Fruit fly (Drosophila melanogaster) whole organism, wandering third instar larva: ENCODE results near the gene CG8142.
"Not testable (repeated sequence)": the region's sequence is repeated elsewhere in the genome, so short reads cannot be mapped to it uniquely, and the experiment has no call there.

ENCODE experiments used
- Abd-B ChIP-seq: fragments of >200 bp; optimal IDR thresholded peaks from 2 replicates; lab custom pipeline; 2017; ENCODE audit warnings: missing biosample characterization, missing genetic modification characterization
- CG32264 ChIP-seq: fragments of 200-800 bp; sonication (Bioruptor generic); optimal IDR thresholded peaks from 2 replicates; lab custom pipeline; 2016; ENCODE audit warnings: missing biosample characterization, missing genetic modification characterization
- CG9705 ChIP-seq: fragments of 200-800 bp; sonication (Bioruptor generic); optimal IDR thresholded peaks from 2 replicates; lab custom pipeline; 2018; ENCODE audit warnings: missing biosample characterization, mild to moderate bottlenecking, missing genetic modification characterization
- CrebA ChIP-seq: fragments of 200-800 bp; sonication (Bioruptor generic); optimal IDR thresholded peaks from 2 replicates; lab custom pipeline; 2016; ENCODE audit warnings: missing biosample characterization, mild to moderate bottlenecking, missing genetic modification characterization, borderline replicate concordance
- Dfd ChIP-seq: fragments of >200 bp; optimal IDR thresholded peaks from 2 replicates; lab custom pipeline; 2017; ENCODE audit warnings: missing biosample characterization, missing genetic modification characterization
- Dif ChIP-seq: fragments of 200-275, 200-300 bp; sonication (Bioruptor generic); optimal IDR thresholded peaks from 2 replicates; lab custom pipeline; 2018; ENCODE audit warnings: missing biosample characterization, missing genetic modification characterization; ENCODE audit not compliant: partially characterized antibody
- GATAd ChIP-seq: sonication (Bioruptor generic); optimal IDR thresholded peaks from 2 replicates; lab custom pipeline; 2016; ENCODE audit warnings: missing biosample characterization, missing genetic modification characterization
- HLH106 ChIP-seq: fragments of 200-800 bp; optimal IDR thresholded peaks from 3 replicates; lab custom pipeline; 2019; ENCODE audit warnings: missing biosample characterization, mild to moderate bottlenecking, missing genetic modification characterization, moderate library complexity
- Hnf4 ChIP-seq: fragments of 200-800 bp; sonication (Bioruptor generic); optimal IDR thresholded peaks from 2 replicates; lab custom pipeline; 2016; ENCODE audit warnings: missing biosample characterization, mild to moderate bottlenecking, missing genetic modification characterization
- Hr78 ChIP-seq: fragments of >200 bp; optimal IDR thresholded peaks from 2 replicates; lab custom pipeline; 2017; ENCODE audit warnings: missing biosample characterization, missing genetic modification characterization
- Hr83 ChIP-seq: fragments of 200-300 bp; sonication (Bioruptor generic); optimal IDR thresholded peaks from 2 replicates; lab custom pipeline; 2016; ENCODE audit warnings: missing biosample characterization, mild to moderate bottlenecking, missing genetic modification characterization, moderate library complexity; ENCODE audit not compliant: poor library complexity, severe bottlenecking
- Jra ChIP-seq: sonication (Bioruptor generic); optimal IDR thresholded peaks from 2 replicates; lab custom pipeline; 2016; ENCODE audit warnings: missing biosample characterization, missing genetic modification characterization
- Mio ChIP-seq: sonication (Bioruptor generic); optimal IDR thresholded peaks from 2 replicates; lab custom pipeline; 2016; ENCODE audit warnings: missing biosample characterization, missing genetic modification characterization
- Myc ChIP-seq: fragments of >200 bp; optimal IDR thresholded peaks from 2 replicates; lab custom pipeline; 2017
- N ChIP-seq: fragments of >200 bp; optimal IDR thresholded peaks from 2 replicates; lab custom pipeline; 2018; ENCODE audit warnings: missing biosample characterization, missing external identifiers, missing genetic modification characterization
- OdsH ChIP-seq: fragments of 200-800 bp; sonication (Bioruptor generic); optimal IDR thresholded peaks from 2 replicates; lab custom pipeline; 2016; ENCODE audit warnings: missing biosample characterization, mild to moderate bottlenecking, missing genetic modification characterization
- Rel ChIP-seq, 2 experiments: fragments of 200-800 bp; sonication (Bioruptor generic) in 1 of 2; optimal IDR thresholded peaks; 2 replicates in 1 of 2; 3 replicates in 1 of 2; lab custom pipeline; 2016 to 2019; ENCODE audit warnings: mild to moderate bottlenecking in 2 of 2, missing biosample characterization in 2 of 2, missing genetic modification characterization in 2 of 2, moderate library complexity in 1 of 2
- Sp1 ChIP-seq: fragments of 200-800 bp; sonication (Bioruptor generic); optimal IDR thresholded peaks from 3 replicates; lab custom pipeline; 2019; ENCODE audit warnings: missing biosample characterization, mild to moderate bottlenecking, missing genetic modification characterization, moderate library complexity
- Vsx2 ChIP-seq: fragments of 200-300, 225-300 bp; sonication (Bioruptor generic); optimal IDR thresholded peaks from 2 replicates; lab custom pipeline; 2018; ENCODE audit warnings: missing biosample characterization, missing genetic modification characterization; ENCODE audit not compliant: partially characterized antibody
- br ChIP-seq: fragments of 200-800 bp; sonication (Bioruptor generic); optimal IDR thresholded peaks from 2 replicates; lab custom pipeline; 2016; ENCODE audit warnings: missing biosample characterization, missing genetic modification characterization
- brk ChIP-seq: fragments of 200-800 bp; sonication (Bioruptor generic); optimal IDR thresholded peaks from 2 replicates; lab custom pipeline; 2016; ENCODE audit warnings: missing biosample characterization, mild to moderate bottlenecking, missing genetic modification characterization
- dl ChIP-seq, 2 experiments: fragments of 175-275, 200-275 bp in 1 of 2; fragments of 200-275 bp in 1 of 2; sonication (Bioruptor generic); optimal IDR thresholded peaks; lab custom pipeline; 2018; ENCODE audit warnings: mild to moderate bottlenecking in 2 of 2, missing biosample characterization in 2 of 2, missing genetic modification characterization in 2 of 2, moderate library complexity in 2 of 2; ENCODE audit not compliant: partially characterized antibody in 2 of 2, insufficient read depth in 1 of 2
- dmrt93B ChIP-seq: fragments of 200-800 bp; sonication (Bioruptor generic); optimal IDR thresholded peaks from 2 replicates; lab custom pipeline; 2018; ENCODE audit warnings: missing biosample characterization, mild to moderate bottlenecking, missing genetic modification characterization
- dsf ChIP-seq: sonication (Bioruptor generic); optimal IDR thresholded peaks from 2 replicates; lab custom pipeline; 2016; ENCODE audit warnings: missing biosample characterization, missing genetic modification characterization, borderline replicate concordance
- ey ChIP-seq: fragments of 200-800 bp; sonication (Bioruptor generic); optimal IDR thresholded peaks from 2 replicates; lab custom pipeline; 2016; ENCODE audit warnings: missing biosample characterization, missing genetic modification characterization
- foxo ChIP-seq, 2 experiments: fragments of 200-800 bp; sonication (Bioruptor generic); optimal IDR thresholded peaks; 2 replicates in 1 of 2; 3 replicates in 1 of 2; lab custom pipeline; 2016 to 2017; ENCODE audit warnings: missing biosample characterization in 2 of 2, missing genetic modification characterization in 2 of 2
- fru ChIP-seq: fragments of 200-800 bp; sonication (Bioruptor generic); optimal IDR thresholded peaks from 3 replicates; lab custom pipeline; 2016; ENCODE audit warnings: missing biosample characterization, mild to moderate bottlenecking, missing genetic modification characterization
- h ChIP-seq: fragments of 200-800 bp; sonication (Bioruptor generic); optimal IDR thresholded peaks from 3 replicates; lab custom pipeline; 2016; ENCODE audit warnings: missing biosample characterization, mild to moderate bottlenecking, missing genetic modification characterization
- jim ChIP-seq: fragments of 175-275, 200-325 bp; sonication (Bioruptor generic); optimal IDR thresholded peaks from 2 replicates; lab custom pipeline; 2016; ENCODE audit warnings: missing biosample characterization, mild to moderate bottlenecking, missing genetic modification characterization
- lola ChIP-seq: fragments of >200 bp; optimal IDR thresholded peaks from 2 replicates; lab custom pipeline; 2017; ENCODE audit warnings: missing biosample characterization, missing genetic modification characterization
- pan ChIP-seq: fragments of >200 bp; optimal IDR thresholded peaks from 2 replicates; lab custom pipeline; 2017
- psq ChIP-seq: fragments of 200-800 bp; sonication (Bioruptor generic); optimal IDR thresholded peaks from 3 replicates; lab custom pipeline; 2017; ENCODE audit warnings: missing biosample characterization, mild to moderate bottlenecking, missing genetic modification characterization, moderate library complexity
- rgr ChIP-seq: fragments of 200-800 bp; sonication (Bioruptor generic); optimal IDR thresholded peaks from 3 replicates; lab custom pipeline; 2016; ENCODE audit warnings: missing biosample characterization, mild to moderate bottlenecking, missing genetic modification characterization
- sage ChIP-seq: fragments of 200-800 bp; sonication (Bioruptor generic); optimal IDR thresholded peaks from 2 replicates; lab custom pipeline; 2016; ENCODE audit warnings: missing biosample characterization, mild to moderate bottlenecking, missing genetic modification characterization
- sv ChIP-seq: fragments of 200-800 bp; sonication (Bioruptor generic); optimal IDR thresholded peaks from 3 replicates; lab custom pipeline; 2016; ENCODE audit warnings: missing biosample characterization, missing genetic modification characterization
- tai ChIP-seq: sonication (Bioruptor generic); optimal IDR thresholded peaks from 2 replicates; lab custom pipeline; 2016; ENCODE audit warnings: missing biosample characterization, missing genetic modification characterization
- usp ChIP-seq: fragments of >200 bp; optimal IDR thresholded peaks from 2 replicates; lab custom pipeline; 2017; ENCODE audit warnings: missing biosample characterization, missing genetic modification characterization
- woc ChIP-seq: sonication (Bioruptor generic); optimal IDR thresholded peaks from 2 replicates; lab custom pipeline; 2016; ENCODE audit warnings: missing biosample characterization, mild to moderate bottlenecking, missing genetic modification characterization

Gene CG8142

DNA sequence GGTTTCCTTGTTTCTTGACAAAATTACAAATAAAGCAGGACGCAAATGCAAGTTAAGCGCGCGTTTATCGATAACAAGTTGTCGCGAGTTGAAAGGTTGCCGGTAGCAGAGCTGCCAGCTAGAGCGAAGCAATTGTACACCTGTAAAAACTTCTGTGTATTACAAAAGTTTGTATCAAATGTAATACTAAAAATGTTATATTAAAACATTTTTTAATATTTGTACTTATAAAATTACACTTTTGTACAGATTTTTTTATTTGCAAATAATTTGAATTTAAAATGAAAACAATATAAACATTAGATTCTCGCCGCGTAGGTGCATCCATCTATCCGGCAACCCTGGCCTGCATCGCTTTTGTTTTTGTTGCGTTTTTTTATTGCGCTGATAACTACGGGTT is at the start of gene CG8142, which contains the start of gene Ucp4A:
TSS of gene CG8142 (minus strand) at position 82 of the 400 bp plus-strand sequence.
TSS of gene Ucp4A (plus strand) at position 327 of the 400 bp plus-strand sequence.
- no peak for TF ChIP-seq Hr78 (GFP tag; lab: Kevin White, UChicago)
- no peak for TF ChIP-seq Mio (GFP tag; lab: Kevin White, UChicago)
- TF ChIP-seq psq (GFP tag; lab: Kevin White, UChicago): peak; percentile 83
- TF ChIP-seq br (GFP tag; lab: Kevin White, UChicago): peak; percentile 72
- TF ChIP-seq tai: no peak
- no peak for TF ChIP-seq brk (GFP tag; lab: Kevin White, UChicago)
- peak; percentile 91 for TF ChIP-seq Sp1
- TF ChIP-seq usp (GFP tag; lab: Kevin White, UChicago): no peak
- peak; percentile 91 for TF ChIP-seq h (GFP tag; lab: Kevin White, UChicago)
- no peak for TF ChIP-seq jim (GFP tag; lab: Kevin White, UChicago)
- TF ChIP-seq Rel (GFP tag; optimal IDR thresholded peaks at IDR 0.05; lab: Kevin White, UChicago): peak; percentile 30
- peak; percentile 75 for TF ChIP-seq Rel (tag; optimal IDR thresholded peaks at IDR 0.05; lab: Kevin White, UChicago)
- TF ChIP-seq rgr (GFP tag; lab: Kevin White, UChicago): peak; percentile 90
- peak; percentile 31 for TF ChIP-seq dsf (GFP tag; lab: Kevin White, UChicago)
- TF ChIP-seq HLH106 (tag; lab: Kevin White, UChicago): peak; percentile 96
- TF ChIP-seq Dif (GFP tag; lab: Kevin White, UChicago): no peak
- peak; percentile 82 for TF ChIP-seq fru (GFP tag; lab: Kevin White, UChicago)
- TF ChIP-seq GATAd (GFP tag; lab: Kevin White, UChicago): no peak
- TF ChIP-seq ey (GFP tag; lab: Kevin White, UChicago): peak; percentile 70
- TF ChIP-seq foxo (GFP tag; optimal IDR thresholded peaks at IDR 0.05; lab: Kevin White, UChicago): peak in 1 of 2 experiments; percentile 93
- TF ChIP-seq woc (GFP tag; lab: Kevin White, UChicago): no peak
- no peak for TF ChIP-seq Myc (lab: Kevin White, UChicago)
- TF ChIP-seq pan (lab: Kevin White, UChicago): no peak
- TF ChIP-seq lola (GFP tag; lab: Kevin White, UChicago): no peak
- TF ChIP-seq Jra: peak; percentile 7
- no peak for TF ChIP-seq Hnf4 (GFP tag; lab: Kevin White, UChicago)
- TF ChIP-seq Vsx2 (GFP tag; lab: Kevin White, UChicago): no peak
- TF ChIP-seq CG32264: no peak
- no peak for TF ChIP-seq Hr83 (GFP tag; lab: Kevin White, UChicago)
- peak; percentile 84 for TF ChIP-seq OdsH
- TF ChIP-seq CrebA (GFP tag; lab: Kevin White, UChicago): no peak
- no peak for TF ChIP-seq dl (GFP tag; optimal IDR thresholded peaks at IDR 0.05; lab: Kevin White, UChicago; ENCODE audit: insufficient read depth in 1 of 2, partially characterized antibody in 2 of 2)
- TF ChIP-seq N (GFP tag; lab: Kevin White, UChicago): no peak
- TF ChIP-seq Abd-B (GFP tag; lab: Kevin White, UChicago): no peak
- peak; percentile 92 for TF ChIP-seq dmrt93B (GFP tag; lab: Kevin White, UChicago)
- peak; percentile 92 for TF ChIP-seq CG9705 (GFP tag; lab: Kevin White, UChicago)
- peak; percentile 89 for TF ChIP-seq sv (GFP tag; lab: Kevin White, UChicago)
- TF ChIP-seq sage (GFP tag; lab: Kevin White, UChicago): no peak
- TF ChIP-seq Dfd: no peak

DNA sequence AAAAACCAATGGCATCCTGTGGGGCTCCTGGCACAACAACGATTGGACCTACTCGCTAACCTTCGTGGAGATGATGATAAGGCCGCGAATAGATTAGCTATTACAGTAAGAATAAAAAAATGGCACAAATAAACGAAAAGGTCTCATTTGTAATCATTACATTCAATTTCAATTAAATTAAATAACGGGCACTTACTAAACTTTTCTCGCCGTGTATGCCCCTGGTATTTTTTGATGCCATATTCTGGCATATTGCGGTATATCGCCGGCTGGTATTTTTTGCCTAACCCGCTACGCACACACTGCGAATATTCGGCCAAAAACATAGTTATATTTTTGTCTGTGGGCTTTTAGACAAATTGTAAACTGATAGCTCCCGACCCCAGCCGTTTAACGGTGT is 44.7 kb upstream of the CG8142 start, which contains the start of gene Gss1:
TSS of gene Gss1 (plus strand) at position 301 of the 400 bp plus-strand sequence.
- TF ChIP-seq CrebA (GFP tag; lab: Kevin White, UChicago); Abd-B (GFP tag; lab: Kevin White, UChicago); Myc (lab: Kevin White, UChicago): not testable (repeated sequence)
- TF ChIP-seq, all 38 proteins: peak for 0; not testable (repeated sequence) for 38
